Worm (Caenorhabditis elegans): ENCODE results near the gene prp-19.
A peak's percentile ranks its signal among the peaks of the same experiment; 100 is the strongest.

The prp-19 gene

DNA sequence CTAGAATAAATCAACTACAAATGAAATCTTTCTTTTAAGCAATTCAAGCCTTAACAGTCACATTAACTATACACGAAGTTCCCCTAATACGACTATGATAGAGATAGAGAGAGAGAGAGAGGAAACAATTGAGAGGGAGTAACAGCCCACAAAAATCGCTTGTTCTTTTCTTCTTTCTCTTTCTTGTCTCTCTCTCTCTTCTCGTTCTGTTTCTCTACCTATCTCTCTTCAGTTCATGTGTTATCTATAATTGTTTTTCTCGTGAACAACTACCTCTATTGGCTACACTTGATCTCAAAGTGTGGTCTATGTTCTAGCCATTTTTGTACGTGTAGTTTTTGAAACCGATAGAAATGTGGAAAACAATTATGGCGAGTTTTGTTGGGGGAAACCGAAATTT is 30.8 kb upstream of the prp-19 start (continued):
- TF ChIP-seq nhr-237 (tag; optimal IDR thresholded peaks at IDR 0.05), result no peak
- TF ChIP-seq dpl-1 (GFP tag; optimal IDR thresholded peaks at IDR 0.05), result peak in 2 of 3 experiments; percentile 10 to 34
- no peak for TF ChIP-seq zag-1 (tag; optimal IDR thresholded peaks at IDR 0.05)
- no peak for TF ChIP-seq dsc-1 (tag; optimal IDR thresholded peaks at IDR 0.05)
- no peak for TF ChIP-seq fkh-10 (GFP tag; optimal IDR thresholded peaks at IDR 0.05)
- no peak for TF ChIP-seq C04F5.9 (tag; optimal IDR thresholded peaks at IDR 0.05)
- no peak for TF ChIP-seq skn-1 (tag; optimal IDR thresholded peaks at IDR 0.05)
- TF ChIP-seq nhr-90 (tag; optimal IDR thresholded peaks at IDR 0.05; ENCODE audit: poor library complexity), result peak; percentile 67
- no peak for TF ChIP-seq egl-27 (tag; optimal IDR thresholded peaks at IDR 0.05)
- no peak for TF ChIP-seq mef-2 (tag; optimal IDR thresholded peaks at IDR 0.05)
- TF ChIP-seq unc-130 (tag; optimal IDR thresholded peaks at IDR 0.05), result no peak
- no peak for TF ChIP-seq xbp-1 (tag; optimal IDR thresholded peaks at IDR 0.05)
- TF ChIP-seq ceh-90 (tag; optimal IDR thresholded peaks at IDR 0.05), result no peak
- TF ChIP-seq ces-1 (GFP tag; optimal IDR thresholded peaks at IDR 0.05), result no peak
- TF ChIP-seq sox-4 (tag; optimal IDR thresholded peaks at IDR 0.05), result no peak
- TF ChIP-seq mdl-1 (tag; optimal IDR thresholded peaks at IDR 0.05), result peak in 1 of 2 experiments; percentile 3
- peak; percentile 88 for TF ChIP-seq lin-14 (GFP tag; optimal IDR thresholded peaks at IDR 0.05)
- TF ChIP-seq ztf-11 (tag; optimal IDR thresholded peaks at IDR 0.05), result no peak
- no peak for TF ChIP-seq unc-30 (tag; optimal IDR thresholded peaks at IDR 0.05)
- peak; percentile 60 for TF ChIP-seq nhr-19 (GFP tag; conservative IDR thresholded peaks at IDR 0.05)
- TF ChIP-seq snu-23 (GFP tag; optimal IDR thresholded peaks at IDR 0.05), result peak; percentile 85
- TF ChIP-seq ceh-8 (GFP tag; optimal IDR thresholded peaks at IDR 0.05), result no peak
- TF ChIP-seq pag-3 (tag; optimal IDR thresholded peaks at IDR 0.05; ENCODE audit: borderline replicate concordance, insufficient read depth), result no peak
- TF ChIP-seq nhr-85 (tag), result peak; percentile 89
- no peak for TF ChIP-seq nhr-28 (tag; optimal IDR thresholded peaks at IDR 0.05)
- no peak for TF ChIP-seq grh-1 (GFP tag; IDR thresholded peaks at IDR 0.05)
- no peak for TF ChIP-seq nhr-76 (tag; optimal IDR thresholded peaks at IDR 0.05)
- no peak for TF ChIP-seq hlh-17 (GFP tag; optimal IDR thresholded peaks at IDR 0.05; ENCODE audit: borderline replicate concordance)
- TF ChIP-seq mab-9 (GFP tag; IDR thresholded peaks at IDR 0.05), result no peak
- TF ChIP-seq tbx-2 (tag; optimal IDR thresholded peaks at IDR 0.05), result peak; percentile 51
- no peak for TF ChIP-seq irx-1 (tag; optimal IDR thresholded peaks at IDR 0.05)
- no peak for TF ChIP-seq zip-4 (GFP tag; optimal IDR thresholded peaks at IDR 0.05)
- TF ChIP-seq efl-3 (GFP tag; optimal IDR thresholded peaks at IDR 0.05), result no peak

ce11 chrIII:5201267-5201666 is 29.4 kb upstream of the prp-19 start:
- peak; percentile 78 for TF ChIP-seq pqm-1 (tag; optimal IDR thresholded peaks at IDR 0.05)
- peak; percentile 3 for TF ChIP-seq C16A3.4 (tag; optimal IDR thresholded peaks at IDR 0.05)
- TF ChIP-seq snu-23 (GFP tag; optimal IDR thresholded peaks at IDR 0.05), result peak; percentile 18
- no peak for TF ChIP-seq nhr-28 (tag; optimal IDR thresholded peaks at IDR 0.05)
- 0 out of 2 replicates have a peak, but pooled peaks have one; percentile 11 for TF ChIP-seq nhr-19 (GFP tag; conservative IDR thresholded peaks at IDR 0.05)
- TF ChIP-seq pax-3 (tag; optimal IDR thresholded peaks at IDR 0.05), result no peak
- TF ChIP-seq lin-13 (GFP tag; optimal IDR thresholded peaks at IDR 0.05), result no peak
- no peak for TF ChIP-seq rnt-1 (tag; optimal IDR thresholded peaks at IDR 0.05)
- peak; percentile 73 for TF ChIP-seq nhr-20 (tag; optimal IDR thresholded peaks at IDR 0.05)
- peak; percentile 50 for TF ChIP-seq nhr-71 (tag; optimal IDR thresholded peaks at IDR 0.05)
- TF ChIP-seq unc-98 (GFP tag; IDR thresholded peaks at IDR 0.05), result no peak
- peak; percentile 4 for TF ChIP-seq tbx-2 (tag; optimal IDR thresholded peaks at IDR 0.05)
- TF ChIP-seq efl-1 (optimal IDR thresholded peaks at IDR 0.05), result no peak
- peak in 1 of 2 experiments; percentile 93 for TF ChIP-seq efl-1 (GFP tag; optimal IDR thresholded peaks at IDR 0.05 in 1 of 2)
- TF ChIP-seq elt-3 (tag; optimal IDR thresholded peaks at IDR 0.05), result peak in 5 of 6 experiments; percentile 75 to 95 (median 83)
- TF ChIP-seq pag-3 (tag; optimal IDR thresholded peaks at IDR 0.05; ENCODE audit: borderline replicate concordance, insufficient read depth), result no peak
- TF ChIP-seq lin-15B (tag; optimal IDR thresholded peaks at IDR 0.05), result no peak
- TF ChIP-seq tlp-1 (tag; optimal IDR thresholded peaks at IDR 0.05), result peak; percentile 40
- TF ChIP-seq egl-13 (tag; optimal IDR thresholded peaks at IDR 0.05), result no peak
- TF ChIP-seq jun-1 (tag; optimal IDR thresholded peaks at IDR 0.05), result peak; percentile 12
- no peak for TF ChIP-seq dsc-1 (tag; optimal IDR thresholded peaks at IDR 0.05)
- TF ChIP-seq nhr-90 (tag; optimal IDR thresholded peaks at IDR 0.05; ENCODE audit: poor library complexity), result peak; percentile 40
- TF ChIP-seq lsy-2 (tag; optimal IDR thresholded peaks at IDR 0.05), result peak in 1 of 2 experiments; percentile 35
- no peak for TF ChIP-seq fkh-10 (GFP tag; optimal IDR thresholded peaks at IDR 0.05)
- no peak for TF ChIP-seq F16B12.6 (tag; optimal IDR thresholded peaks at IDR 0.05)
- TF ChIP-seq lin-14 (GFP tag; optimal IDR thresholded peaks at IDR 0.05), result peak; percentile 48
- no peak for TF ChIP-seq snpc-4 (tag; optimal IDR thresholded peaks at IDR 0.05)
- no peak for TF ChIP-seq nhr-76 (tag; optimal IDR thresholded peaks at IDR 0.05)
- TF ChIP-seq nhr-85 (tag), result peak; percentile 72

All from whole organism, L1 larva.